Worm (Caenorhabditis elegans) whole organism, L1 larva: ENCODE data around the gene heh-1.

Experiments
- ceh-63 ChIP-seq: fragments of 200-800 bp; sonication (Bioruptor generic); optimal IDR thresholded peaks from 2 replicates; lab custom pipeline; 2018; ENCODE audit warnings: mild to moderate bottlenecking, missing genetic modification characterization, missing compliant biosample characterization
- ceh-8 ChIP-seq: fragments of 200-800 bp; sonication (Bioruptor generic); optimal IDR thresholded peaks from 2 replicates; lab custom pipeline; 2018; ENCODE audit warnings: mild to moderate bottlenecking, missing genetic modification characterization, moderate library complexity, missing compliant biosample characterization
- egl-27 ChIP-seq, 2 experiments: fragments of 150-350 bp in 1 of 2; sonication (generic microtip); optimal IDR thresholded peaks; 3 replicates each; lab custom pipeline; 2017 to 2018; ENCODE audit warnings: missing biosample characterization in 2 of 2, missing genetic modification characterization in 2 of 2, missing genetic modification reagents in 2 of 2
- lin-13 ChIP-seq: fragments of 150-350 bp; optimal IDR thresholded peaks from 2 replicates; lab custom pipeline; 2014; ENCODE audit warnings: missing biosample characterization, missing genetic modification reagents, missing genetic modification characterization
- nhr-12 ChIP-seq: sonication (generic microtip); optimal IDR thresholded peaks from 2 replicates; lab custom pipeline; 2017; ENCODE audit warnings: missing biosample characterization, missing genetic modification characterization
- nhr-20 ChIP-seq: sonication (generic microtip); optimal IDR thresholded peaks from 2 replicates; lab custom pipeline; 2016; ENCODE audit warnings: mild to moderate bottlenecking, missing genetic modification characterization, missing compliant biosample characterization
- nhr-237 ChIP-seq: fragments of 150-350 bp; optimal IDR thresholded peaks from 2 replicates; lab custom pipeline; 2014; ENCODE audit warnings: missing biosample characterization, missing genetic modification characterization
- nhr-28 ChIP-seq: fragments of 150-350 bp; optimal IDR thresholded peaks from 2 replicates; lab custom pipeline; 2014; ENCODE audit warnings: missing biosample characterization, missing genetic modification characterization
- pqm-1 ChIP-seq: sonication (generic microtip); optimal IDR thresholded peaks from 3 replicates; lab custom pipeline; 2017; ENCODE audit warnings: missing biosample characterization, missing genetic modification characterization
- tbx-2 ChIP-seq: sonication (generic microtip); optimal IDR thresholded peaks from 2 replicates; lab custom pipeline; 2016; ENCODE audit warnings: missing genetic modification characterization, missing compliant biosample characterization
- unc-30 ChIP-seq: sonication (generic microtip); optimal IDR thresholded peaks from 2 replicates; lab custom pipeline; 2017; ENCODE audit warnings: missing biosample characterization, missing genetic modification characterization

- TF ChIP-seq nhr-28 (no peak), ceh-63 (no peak), tbx-2 (no peak), nhr-20 (tag; lab: Kevin White, UChicago) (no peak), ceh-8 (GFP tag; lab: Kevin White, UChicago) (no peak), nhr-237 (no peak), pqm-1 (tag; lab: Kevin White, UChicago) (no peak), nhr-12 (tag; lab: Kevin White, UChicago) (no peak), unc-30 (no peak), lin-13 (GFP tag; lab: Kevin White, UChicago) (no peak), egl-27 (tag; optimal IDR thresholded peaks at IDR 0.05; lab: Kevin White, UChicago) (no peak)
These were observed 38.8 kb downstream of the heh-1 start for ce11 chrIII:3160490-3160889.
